Fruit fly (Drosophila melanogaster): ENCODE measurements around the gene RPA2.

The RPA2 gene

DNA sequence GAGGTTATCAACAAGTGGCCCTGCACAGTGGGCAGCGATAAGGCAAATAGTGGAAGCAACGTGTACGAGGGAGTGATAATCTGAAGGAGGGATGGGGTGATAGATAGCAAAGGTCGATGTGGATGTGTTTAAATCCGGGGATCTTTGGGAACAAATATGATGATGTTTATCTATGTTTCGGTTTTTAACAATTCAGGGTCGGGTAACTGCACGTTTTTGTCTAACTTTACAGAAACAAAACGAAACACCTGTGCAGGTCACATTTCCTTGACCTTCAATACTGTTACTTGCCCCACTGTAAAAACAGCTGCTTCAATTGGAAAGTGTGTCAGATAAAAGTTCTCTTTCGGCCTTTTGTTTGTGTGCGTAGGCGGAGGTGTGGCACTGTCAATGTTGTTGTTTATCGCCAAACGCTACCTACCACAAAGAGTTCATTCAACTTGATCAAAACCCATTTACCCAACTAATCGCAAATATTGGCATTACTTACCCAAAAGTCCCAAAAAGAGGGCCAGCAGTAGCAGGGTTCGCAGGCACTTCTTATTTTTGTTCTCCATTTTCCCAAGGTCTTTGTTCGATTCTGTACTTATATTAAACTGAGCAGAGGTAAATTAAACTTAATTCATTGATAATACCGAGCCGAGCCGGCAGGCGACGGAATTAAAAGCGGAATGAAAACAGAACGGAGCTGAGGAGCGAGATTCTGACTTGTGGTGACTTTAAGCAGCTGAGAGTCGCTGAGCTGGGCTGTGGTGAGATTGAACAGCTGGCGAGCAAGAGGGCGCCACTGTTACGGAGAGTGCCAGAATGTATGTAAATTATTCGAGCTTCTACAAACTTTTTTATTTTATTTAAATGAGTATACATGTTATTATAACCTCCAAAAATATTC lies 3.5 kb downstream of the RPA2 start, which contains the start of gene Mtp (continued):
- 0 out of 2 replicates have a peak, but pooled peaks have one; percentile 46 for TF ChIP-seq ranshi (GFP tag; IDR thresholded peaks at IDR 0.05)
- TF ChIP-seq hb (GFP tag; IDR thresholded peaks at IDR 0.05; ENCODE audit: partially characterized antibody) = no peak
- peak; percentile 79 for TF ChIP-seq CG11504 (tag; optimal IDR thresholded peaks at IDR 0.05)
- TF ChIP-seq CG7839 (tag; optimal IDR thresholded peaks at IDR 0.05) = peak; percentile 82
- TF ChIP-seq CG7786 (GFP tag; optimal IDR thresholded peaks at IDR 0.05) = peak; percentile 85
- peak; percentile 45; the same call in 1 of the 3 replicates for TF ChIP-seq gce (GFP tag; IDR thresholded peaks at IDR 0.05)
- TF ChIP-seq Dip3 (GFP tag; optimal IDR thresholded peaks at IDR 0.05) = peak; percentile 61
- TF ChIP-seq Oli (tag; optimal IDR thresholded peaks at IDR 0.05) = peak; percentile 78
- peak; percentile 33 for TF ChIP-seq CG15479 (GFP tag; optimal IDR thresholded peaks at IDR 0.05)
- no peak for TF ChIP-seq CG7271 (tag; optimal IDR thresholded peaks at IDR 0.05)
- TF ChIP-seq CG4707 (GFP tag; optimal IDR thresholded peaks at IDR 0.05) = peak; percentile 97
- TF ChIP-seq CG32772 (GFP tag; IDR thresholded peaks at IDR 0.05) = peak; percentile 51; the same call in 1 of the 2 replicates
- TF ChIP-seq unpg (GFP tag; optimal IDR thresholded peaks at IDR 0.05) = peak; percentile 61
- TF ChIP-seq Usf (GFP tag; optimal IDR thresholded peaks at IDR 0.05) = peak; percentile 69
- no peak for TF ChIP-seq toy (GFP tag; IDR thresholded peaks at IDR 0.05)
- peak; percentile 24 for TF ChIP-seq CG18764 (GFP tag; optimal IDR thresholded peaks at IDR 0.05)
- no peak for TF ChIP-seq mirr (GFP tag; optimal IDR thresholded peaks at IDR 0.05)
- peak in 1 of 2 experiments; percentile 98 for TF ChIP-seq eve (GFP tag; optimal IDR thresholded peaks at IDR 0.05)
- peak; percentile 82 for TF ChIP-seq CG1529 (GFP tag; optimal IDR thresholded peaks at IDR 0.05)
- peak; percentile 70 for TF ChIP-seq Hmr (GFP tag; optimal IDR thresholded peaks at IDR 0.05)
- 0 out of 2 replicates have a peak, but pooled peaks have one; percentile 23 for TF ChIP-seq CG4360 (GFP tag; IDR thresholded peaks at IDR 0.05)
- TF ChIP-seq fd3F (GFP tag; optimal IDR thresholded peaks at IDR 0.05) = peak; percentile 48
- TF ChIP-seq CG18262 (tag; optimal IDR thresholded peaks at IDR 0.05) = peak; percentile 80
- peak; percentile 77 for TF ChIP-seq bab2 (GFP tag; optimal IDR thresholded peaks at IDR 0.05)
- no peak for TF ChIP-seq CG17186 (GFP tag; optimal IDR thresholded peaks at IDR 0.05)
- TF ChIP-seq zen2 (GFP tag; IDR thresholded peaks at IDR 0.05; ENCODE audit: partially characterized antibody) = no peak
- peak; percentile 62 for TF ChIP-seq CG12071 (GFP tag; optimal IDR thresholded peaks at IDR 0.05)
- peak; percentile 37; the same call in 1 of the 2 replicates for TF ChIP-seq onecut (GFP tag; IDR thresholded peaks at IDR 0.05)
- TF ChIP-seq Mad (GFP tag; optimal IDR thresholded peaks at IDR 0.05) = peak; percentile 78
- peak; percentile 68 for TF ChIP-seq sob (GFP tag; IDR thresholded peaks at IDR 0.05)
- peak; percentile 68 for TF ChIP-seq chm (GFP tag; IDR thresholded peaks at IDR 0.05)
- TF ChIP-seq CG16779 (GFP tag; IDR thresholded peaks at IDR 0.05) = no peak
- TF ChIP-seq CG2199 (GFP tag; IDR thresholded peaks at IDR 0.05) = no peak; the same call in 2 of the 3 replicates
- TF ChIP-seq hkb (optimal IDR thresholded peaks at IDR 0.05) = no peak
- TF ChIP-seq hkb (GFP tag; IDR thresholded peaks at IDR 0.05) = peak; percentile 68
- TF ChIP-seq Side (GFP tag; optimal IDR thresholded peaks at IDR 0.05) = peak; percentile 82
- no peak for TF ChIP-seq CG6765 (GFP tag; optimal IDR thresholded peaks at IDR 0.05)
- peak; percentile 60 for TF ChIP-seq ewg (GFP tag; optimal IDR thresholded peaks at IDR 0.05)
- TF ChIP-seq otp (GFP tag; IDR thresholded peaks at IDR 0.05) = peak; percentile 62; the same call in 2 of the 3 replicates
- peak; percentile 40; the same call in 1 of the 2 replicates for TF ChIP-seq ro (GFP tag; IDR thresholded peaks at IDR 0.05)
- peak in 1 of 3 experiments; percentile 79 for TF ChIP-seq lola (GFP tag; optimal IDR thresholded peaks at IDR 0.05)
- no peak for TF ChIP-seq CG2889 (GFP tag; IDR thresholded peaks at IDR 0.05)
- peak; percentile 27 for TF ChIP-seq Neu2 (GFP tag; optimal IDR thresholded peaks at IDR 0.05; ENCODE audit: borderline replicate concordance)
- TF ChIP-seq tio (GFP tag; optimal IDR thresholded peaks at IDR 0.05) = peak; percentile 70
- peak; percentile 41 for TF ChIP-seq p53 (GFP tag; optimal IDR thresholded peaks at IDR 0.05)
- TF ChIP-seq CG3407 (GFP tag; optimal IDR thresholded peaks at IDR 0.05) = peak; percentile 60
- TF ChIP-seq Ets65A (GFP tag) = peak; percentile 96
- peak; percentile 57 for TF ChIP-seq Vsx1 (GFP tag; optimal IDR thresholded peaks at IDR 0.05)
